Fruit fly (Drosophila melanogaster): ENCODE results near the gene CG2186.
A peak's percentile ranks its signal among the peaks of the same experiment; 100 is the strongest.

The CG2186 gene

DNA sequence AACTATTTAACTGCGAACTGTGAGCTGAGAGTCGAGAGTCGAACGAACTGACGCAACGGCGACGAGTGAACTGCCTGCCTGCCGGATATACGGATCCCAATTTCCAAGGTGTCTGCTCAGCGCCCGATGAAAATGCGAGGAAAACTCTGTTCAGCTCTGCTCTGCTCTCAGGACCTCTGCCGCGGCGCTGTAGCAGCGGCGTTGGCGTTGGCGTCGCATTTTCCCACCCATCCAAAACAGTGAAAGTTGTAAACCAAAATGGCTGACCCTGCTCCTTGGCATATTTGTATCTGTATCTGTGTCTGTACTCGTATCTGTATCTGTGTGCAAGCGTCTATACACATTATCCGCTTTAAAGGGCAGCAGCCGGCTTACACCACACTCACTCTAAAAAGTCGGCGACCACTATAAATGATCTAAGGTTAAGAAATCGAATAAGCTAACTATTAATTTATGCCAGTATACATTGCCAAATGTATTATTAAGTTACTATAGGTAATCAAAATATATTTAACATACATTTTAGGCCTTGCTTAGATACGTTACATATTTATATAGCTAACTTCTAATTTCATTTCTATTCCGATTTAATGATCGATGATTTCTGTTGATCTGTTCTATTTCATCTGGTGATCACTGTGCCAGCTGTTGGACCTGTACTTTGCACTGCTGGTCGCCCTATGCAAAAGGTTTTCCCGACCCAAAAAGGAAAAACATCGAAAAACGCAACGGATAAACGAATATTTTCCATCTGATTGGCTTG lies 34.6 kb upstream of the CG2186 start (continued):
- TF ChIP-seq CG14014 (GFP tag; IDR thresholded peaks at IDR 0.05) = no peak
- TF ChIP-seq CG2875 (GFP tag; optimal IDR thresholded peaks at IDR 0.05) = peak; percentile 2
- peak; percentile 47 for TF ChIP-seq HHEX (GFP tag; optimal IDR thresholded peaks at IDR 0.05)
- TF ChIP-seq Sox100B (GFP tag; optimal IDR thresholded peaks at IDR 0.05) = peak; percentile 82
- no peak for TF ChIP-seq tll (GFP tag; optimal IDR thresholded peaks at IDR 0.05)
- peak; percentile 43 for TF ChIP-seq kah (GFP tag; optimal IDR thresholded peaks at IDR 0.05)
- TF ChIP-seq hb (GFP tag; IDR thresholded peaks at IDR 0.05; ENCODE audit: partially characterized antibody) = no peak
- TF ChIP-seq gro (GFP tag; optimal IDR thresholded peaks at IDR 0.05) = no peak
- TF ChIP-seq Atf6 (GFP tag; IDR thresholded peaks at IDR 0.05) = peak; percentile 26; the same call in 1 of the 2 replicates
- TF ChIP-seq CG13296 (GFP tag; optimal IDR thresholded peaks at IDR 0.05) = peak; percentile 63
- TF ChIP-seq CG17612 (GFP tag; IDR thresholded peaks at IDR 0.05) = no peak
- peak; percentile 56 for TF ChIP-seq CG30403 (GFP tag; optimal IDR thresholded peaks at IDR 0.05)
- TF ChIP-seq CG2712 (tag; optimal IDR thresholded peaks at IDR 0.05) = peak; percentile 87
- TF ChIP-seq CG7271 (tag; optimal IDR thresholded peaks at IDR 0.05) = no peak
- TF ChIP-seq z (GFP tag; IDR thresholded peaks at IDR 0.05) = peak; percentile 72
- no peak for TF ChIP-seq Neu2 (GFP tag; optimal IDR thresholded peaks at IDR 0.05; ENCODE audit: borderline replicate concordance)
- TF ChIP-seq CG2116 (GFP tag; optimal IDR thresholded peaks at IDR 0.05) = no peak
- TF ChIP-seq CG16813 (GFP tag; IDR thresholded peaks at IDR 0.05; ENCODE audit: partially characterized antibody) = no peak
- TF ChIP-seq peb (GFP tag; IDR thresholded peaks at IDR 0.05) = 0 out of 2 replicates have a peak, but pooled peaks have one; percentile 13
- no peak for TF ChIP-seq pfk (GFP tag; optimal IDR thresholded peaks at IDR 0.05)
- peak; percentile 65 for TF ChIP-seq lmd (GFP tag; IDR thresholded peaks at IDR 0.05)
- no peak for TF ChIP-seq Awh (GFP tag; IDR thresholded peaks at IDR 0.05)
- peak; percentile 16 for TF ChIP-seq pum (GFP tag; optimal IDR thresholded peaks at IDR 0.05)
- no peak for TF ChIP-seq CG11723 (GFP tag; optimal IDR thresholded peaks at IDR 0.05)
- no peak for TF ChIP-seq gce (GFP tag; IDR thresholded peaks at IDR 0.05)
- TF ChIP-seq Dref (GFP tag; IDR thresholded peaks at IDR 0.05) = no peak
- peak; percentile 89 for TF ChIP-seq CG18262 (tag; optimal IDR thresholded peaks at IDR 0.05)
- TF ChIP-seq CG4707 (GFP tag; optimal IDR thresholded peaks at IDR 0.05) = peak; percentile 30
- peak; percentile 14 for TF ChIP-seq CG31365 (tag; optimal IDR thresholded peaks at IDR 0.05)
- TF ChIP-seq kni (GFP tag; optimal IDR thresholded peaks at IDR 0.05) = peak; percentile 89
- TF ChIP-seq CG6689 (GFP tag; IDR thresholded peaks at IDR 0.05) = peak; percentile 67
- peak; percentile 95 for TF ChIP-seq dmrt11E (tag; optimal IDR thresholded peaks at IDR 0.05)
- TF ChIP-seq tup (GFP tag; optimal IDR thresholded peaks at IDR 0.05) = no peak
- no peak for TF ChIP-seq MBD-R2 (GFP tag; IDR thresholded peaks at IDR 0.05)
- TF ChIP-seq zfh2 (GFP tag; optimal IDR thresholded peaks at IDR 0.05) = no peak
- TF ChIP-seq pho (GFP tag; optimal IDR thresholded peaks at IDR 0.05) = peak; percentile 25
- TF ChIP-seq sd (tag; optimal IDR thresholded peaks at IDR 0.05) = peak; percentile 18
- no peak for TF ChIP-seq bigmax (GFP tag; optimal IDR thresholded peaks at IDR 0.05)
- TF ChIP-seq aop (GFP tag; IDR thresholded peaks at IDR 0.05) = no peak
- TF ChIP-seq CG9932 (GFP tag; IDR thresholded peaks at IDR 0.05) = 0 out of 2 replicates have a peak, but pooled peaks have one; percentile 9
- TF ChIP-seq Rx (GFP tag; IDR thresholded peaks at IDR 0.05) = no peak
- no peak for TF ChIP-seq pita (GFP tag; optimal IDR thresholded peaks at IDR 0.05)
- TF ChIP-seq CG15601 (tag; optimal IDR thresholded peaks at IDR 0.05) = peak; percentile 62
- no peak for TF ChIP-seq CG12236 (GFP tag; optimal IDR thresholded peaks at IDR 0.05)
- TF ChIP-seq CG3995 (GFP tag; optimal IDR thresholded peaks at IDR 0.05) = no peak
- TF ChIP-seq CG11504 (tag; optimal IDR thresholded peaks at IDR 0.05) = peak; percentile 82
- no peak for TF ChIP-seq zf30C (GFP tag; optimal IDR thresholded peaks at IDR 0.05)
- peak; percentile 48 for TF ChIP-seq NfI (GFP tag; optimal IDR thresholded peaks at IDR 0.05)
- no peak for TF ChIP-seq Dip2 (GFP tag; IDR thresholded peaks at IDR 0.05)

Measured in whole organism, embryonic.